Worm (Caenorhabditis elegans): Measurements from ENCODE around the gene srw-76.

DNA sequence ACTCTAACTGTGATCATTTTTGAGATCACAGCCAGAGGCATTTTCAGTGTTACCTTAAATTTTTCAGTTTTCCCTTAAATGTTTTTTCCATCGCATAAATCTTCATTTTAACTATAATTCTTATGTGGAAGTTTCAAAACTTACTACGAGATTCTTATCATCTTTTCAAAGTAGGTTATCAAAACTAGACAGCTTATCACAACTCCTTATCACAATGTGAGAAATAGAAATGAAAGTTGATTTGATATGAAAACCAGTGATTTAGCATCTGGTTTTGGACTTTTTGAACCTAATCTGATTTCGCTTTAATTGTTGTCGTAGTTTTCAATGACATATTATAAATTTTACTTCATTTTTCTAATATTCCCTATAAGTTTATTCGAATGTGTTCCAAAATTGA is 2.2 kb downstream of the srw-76 start, which contains the start of gene mltn-11:
- TF ChIP-seq ama-1 (optimal IDR thresholded peaks at IDR 0.05) (no peak), ets-7 (tag; optimal IDR thresholded peaks at IDR 0.05) (no peak), pes-1 (GFP tag; IDR thresholded peaks at IDR 0.05) (no peak), tra-4 (tag; optimal IDR thresholded peaks at IDR 0.05) (no peak), sea-1 (GFP tag; conservative IDR thresholded peaks at IDR 0.05) (no peak), F13C5.2 (tag; optimal IDR thresholded peaks at IDR 0.05) (no peak), flt-1 (GFP tag; IDR thresholded peaks at IDR 0.05) (no peak), hnd-1 (tag; optimal IDR thresholded peaks at IDR 0.05) (no peak), scrt-1 (GFP tag; IDR thresholded peaks at IDR 0.05) (no peak), hmbx-1 (tag; optimal IDR thresholded peaks at IDR 0.05) (no peak), ceh-36 (tag; optimal IDR thresholded peaks at IDR 0.05) (no peak)
